Worm (Caenorhabditis elegans) whole organism, midembryonic: ENCODE results near the gene ugt-23.

ENCODE experiments used
- tab-1 ChIP-seq: fragments of 200-800 bp; sonication (Bioruptor generic); IDR thresholded peaks from 2 replicates; pipeline ENCODE4 v1.3.6; 2022; ENCODE audit warnings: missing genetic modification characterization, missing compliant biosample characterization
- ztf-29 ChIP-seq: fragments of 200-800 bp; sonication (Bioruptor generic); IDR thresholded peaks from 2 replicates; pipeline ENCODE4 v1.3.6; 2022; ENCODE audit warnings: missing genetic modification reagents, missing genetic modification characterization, missing compliant biosample characterization

- TF ChIP-seq ztf-29 (GFP tag; lab: Robert Waterston, UW) (no peak), tab-1 (GFP tag; lab: Robert Waterston, UW) (no peak)
These were observed 33.6 kb upstream of the ugt-23 start, which contains the start of gene ZC506.1 for ce11 chrX:9958561-9958960.
